Fruit fly (Drosophila melanogaster) whole organism, embryonic: Measurements from ENCODE around the gene NetB.
A peak's percentile ranks its signal among the peaks of the same experiment; 100 is the strongest.

Source experiments
- C15 ChIP-seq: fragments of 200-800 bp; sonication (Bioruptor generic); IDR thresholded peaks from 3 replicates; pipeline ENCODE4 v1.3.6; 2022; ENCODE audit warnings: missing biosample characterization, missing genetic modification characterization
- CG12155 ChIP-seq: fragments of 200-800 bp; sonication (Bioruptor generic); optimal IDR thresholded peaks from 3 replicates; lab custom pipeline; 2016; ENCODE audit warnings: missing biosample characterization, missing genetic modification characterization
- CG13775 ChIP-seq: fragments of 200-800 bp; sonication (Bioruptor generic); optimal IDR thresholded peaks from 3 replicates; lab custom pipeline; 2017; ENCODE audit warnings: missing biosample characterization, mild to moderate bottlenecking, missing genetic modification characterization
- CG14014 ChIP-seq: fragments of 200-800 bp; sonication (Bioruptor generic); IDR thresholded peaks from 2 replicates; pipeline ENCODE4 v1.3.6; 2022; ENCODE audit warnings: missing biosample characterization, missing genetic modification characterization
- ac ChIP-seq: fragments of 200-800 bp; sonication (Bioruptor generic); optimal IDR thresholded peaks from 3 replicates; lab custom pipeline; 2017; ENCODE audit warnings: missing biosample characterization, mild to moderate bottlenecking, missing genetic modification characterization
- chif ChIP-seq, 2 experiments: fragments of 200-800 bp; sonication (Bioruptor generic); optimal IDR thresholded peaks; 3 replicates each; lab custom pipeline; 2016; ENCODE audit warnings: missing biosample characterization in 2 of 2, missing genetic modification characterization in 2 of 2
- tna ChIP-seq: fragments of 200-800 bp; sonication (Bioruptor generic); IDR thresholded peaks from 2 replicates; pipeline ENCODE4 v1.3.6; 2022; ENCODE audit warnings: missing biosample characterization, missing genetic modification characterization; ENCODE audit not compliant: partially characterized antibody

DNA sequence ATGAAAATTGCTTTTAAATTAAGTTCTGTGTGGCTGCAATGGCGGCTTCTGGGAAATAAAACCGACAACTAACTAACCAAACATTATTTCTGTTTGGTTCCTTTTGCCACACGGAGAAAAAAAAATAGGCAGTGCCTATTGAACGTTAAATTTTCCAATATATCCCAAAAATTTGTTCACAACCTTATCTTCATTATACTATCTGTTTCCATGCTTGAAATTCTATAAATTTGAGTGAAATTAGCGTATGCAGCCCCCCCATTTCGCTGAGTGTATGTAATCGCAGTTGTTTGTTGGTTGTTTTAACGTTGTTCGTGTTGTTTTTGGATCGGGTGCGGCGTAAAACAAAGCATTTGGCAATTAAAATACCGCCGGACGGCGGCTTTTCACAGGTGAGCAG, 10.8 kb downstream of the NetB start:
- TF ChIP-seq CG13775 (GFP tag; lab: Kevin White, UChicago) (no peak), CG12155 (GFP tag; lab: Kevin White, UChicago) (no peak), ac (GFP tag; lab: Kevin White, UChicago) (no peak), tna (GFP tag; lab: Robert Waterston, UW) (no peak), C15 (GFP tag; lab: Robert Waterston, UW) (no peak), chif (GFP tag; optimal IDR thresholded peaks at IDR 0.05; lab: Kevin White, UChicago) (peak; percentile 14 to 29), CG14014 (no peak)
